Worm (Caenorhabditis elegans) whole organism, L2 larva: ENCODE measurements around the gene F17E9.15.
"Not testable (repeated sequence)": the region's sequence is repeated elsewhere in the genome, so short reads cannot be mapped to it uniquely, and the experiment has no call there.

Experiments used
- Y55F3AM.14 ChIP-seq: fragments of 200-800 bp; sonication (Bioruptor generic); optimal IDR thresholded peaks from 2 replicates; lab custom pipeline; 2018; ENCODE audit warnings: mild to moderate bottlenecking, missing genetic modification characterization, missing compliant biosample characterization
- ama-1 ChIP-seq: fragments of 150-350 bp; optimal IDR thresholded peaks from 2 replicates; lab custom pipeline; 2018; ENCODE audit warnings: inconsistent platforms
- ceh-16 ChIP-seq: fragments of 150-350 bp; optimal IDR thresholded peaks from 2 replicates; lab custom pipeline; 2014; ENCODE audit warnings: missing biosample characterization, missing genetic modification characterization
- ceh-82 ChIP-seq: fragments of 150-350 bp; optimal IDR thresholded peaks from 2 replicates; lab custom pipeline; 2014; ENCODE audit warnings: missing biosample characterization, missing genetic modification characterization
- elt-1 ChIP-seq: fragments of 150-350 bp; optimal IDR thresholded peaks from 2 replicates; lab custom pipeline; 2014; ENCODE audit warnings: missing biosample characterization, missing genetic modification characterization
- fos-1 ChIP-seq: fragments of 150-350 bp; optimal IDR thresholded peaks from 2 replicates; lab custom pipeline; 2014; ENCODE audit warnings: missing biosample characterization, missing genetic modification characterization
- lin-11 ChIP-seq: fragments of 150-350 bp; sonication (generic microtip); optimal IDR thresholded peaks from 2 replicates; lab custom pipeline; 2014; ENCODE audit warnings: missing biosample characterization, missing genetic modification characterization, inconsistent platforms, mixed read lengths
- lin-13 ChIP-seq: fragments of 150-350 bp; optimal IDR thresholded peaks from 2 replicates; lab custom pipeline; 2014; ENCODE audit warnings: missing biosample characterization, missing genetic modification reagents, missing genetic modification characterization
- mab-5 ChIP-seq: fragments of 150-350 bp; optimal IDR thresholded peaks from 2 replicates; lab custom pipeline; 2014; ENCODE audit warnings: missing biosample characterization, missing genetic modification characterization
- mdl-1 ChIP-seq, 2 experiments: fragments of 150-350 bp in 1 of 2; sonication (generic microtip) in 1 of 2; optimal IDR thresholded peaks; 2 replicates each; lab custom pipeline; 2017; ENCODE audit warnings: missing biosample characterization in 2 of 2, missing genetic modification characterization in 2 of 2
- nhr-12 ChIP-seq: fragments of 150-350 bp; optimal IDR thresholded peaks from 2 replicates; lab custom pipeline; 2014; ENCODE audit warnings: missing biosample characterization, missing genetic modification characterization
- nhr-21 ChIP-seq: fragments of 150-350 bp; optimal IDR thresholded peaks from 2 replicates; lab custom pipeline; 2014; ENCODE audit warnings: missing biosample characterization, missing genetic modification characterization
- nhr-23 ChIP-seq: fragments of 150-350 bp; optimal IDR thresholded peaks from 2 replicates; lab custom pipeline; 2014; ENCODE audit warnings: missing biosample characterization, missing genetic modification reagents, missing genetic modification characterization
- nhr-237 ChIP-seq: fragments of 150-350 bp; optimal IDR thresholded peaks from 2 replicates; lab custom pipeline; 2014; ENCODE audit warnings: missing biosample characterization, missing genetic modification characterization
- peb-1 ChIP-seq: fragments of 150-350 bp; optimal IDR thresholded peaks from 2 replicates; lab custom pipeline; 2014; ENCODE audit warnings: missing biosample characterization, missing genetic modification characterization
- snpc-4 ChIP-seq: fragments of 150-350 bp; optimal IDR thresholded peaks from 2 replicates; lab custom pipeline; 2014; ENCODE audit warnings: missing biosample characterization, missing genetic modification characterization
- unc-39 ChIP-seq: fragments of 150-350 bp; optimal IDR thresholded peaks from 2 replicates; lab custom pipeline; 2014; ENCODE audit warnings: missing biosample characterization, missing genetic modification characterization
- unc-62 ChIP-seq: fragments of 150-350 bp; optimal IDR thresholded peaks from 2 replicates; lab custom pipeline; 2014; ENCODE audit warnings: missing biosample characterization, missing genetic modification reagents, missing genetic modification characterization
- ztf-11 ChIP-seq: sonication (generic microtip); optimal IDR thresholded peaks from 2 replicates; lab custom pipeline; 2017; ENCODE audit warnings: missing biosample characterization, missing genetic modification characterization
- ztf-4 ChIP-seq: fragments of 150-350 bp; optimal IDR thresholded peaks from 2 replicates; lab custom pipeline; 2014; ENCODE audit warnings: missing biosample characterization, missing genetic modification characterization

F17E9.15 gene

DNA sequence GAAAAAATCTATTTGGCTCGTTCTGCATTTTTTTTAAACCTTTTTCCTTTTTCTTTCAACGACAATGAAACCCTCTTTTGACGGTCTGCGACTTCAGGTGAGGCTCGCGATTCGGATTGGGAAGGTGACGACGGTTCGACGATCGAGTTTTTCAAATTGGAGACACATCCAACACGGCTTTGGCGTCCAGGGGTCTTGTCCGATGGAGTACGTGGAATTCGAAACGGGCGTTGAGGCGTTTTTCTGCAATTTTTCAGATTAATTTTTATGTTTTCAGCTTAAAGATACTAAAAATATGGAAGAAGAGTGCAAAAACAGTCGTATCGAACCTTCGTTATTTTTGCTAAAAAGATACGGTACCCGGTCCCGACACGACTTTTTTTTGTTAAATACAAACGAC is 41.9 kb downstream of the F17E9.15 start, which contains the start of gene D2096.10:
TSS of gene D2096.10 (minus strand) at position 101 of the 400 bp plus-strand sequence.
- not testable (repeated sequence) for TF ChIP-seq lin-11 (tag; lab: Kevin White, UChicago); ama-1 (lab: Kevin White, UChicago); snpc-4 (tag; lab: Kevin White, UChicago)

DNA sequence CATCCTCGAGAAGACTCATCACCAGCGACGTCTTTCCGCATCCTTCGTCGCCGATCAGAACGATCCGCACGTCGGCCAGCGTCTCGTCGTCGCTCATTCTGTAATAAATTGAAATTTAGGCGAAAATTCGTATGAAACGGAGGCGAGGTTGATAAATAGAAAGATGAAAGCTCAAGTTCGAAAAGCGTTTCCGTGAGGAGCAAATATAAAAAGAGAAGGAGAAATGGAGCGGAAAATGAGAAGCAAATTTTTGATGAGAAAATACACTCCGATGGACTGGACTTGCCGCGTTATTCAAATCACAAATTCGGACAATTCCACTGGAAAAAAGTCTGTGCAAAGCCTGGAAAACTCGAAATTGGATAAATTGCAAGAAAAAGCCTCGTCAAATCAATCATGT is 46.9 kb downstream of the F17E9.15 start, which contains the start of gene D2096.11:
TSS of gene D2096.11 (minus strand) at position 101 of the 400 bp plus-strand sequence.
- no peak for TF ChIP-seq ceh-16
- no peak for TF ChIP-seq ztf-11 (tag; lab: Kevin White, UChicago)
- TF ChIP-seq nhr-12 (tag; lab: Kevin White, UChicago) = no peak
- TF ChIP-seq elt-1 = no peak
- no peak for TF ChIP-seq nhr-23 (tag; lab: Kevin White, UChicago)
- no peak for TF ChIP-seq fos-1 (tag; lab: Kevin White, UChicago)
- TF ChIP-seq ceh-82 (tag; lab: Kevin White, UChicago) = no peak
- no peak for TF ChIP-seq unc-62 (GFP tag; lab: Kevin White, UChicago)
- TF ChIP-seq ztf-4 (tag; lab: Kevin White, UChicago) = no peak
- TF ChIP-seq nhr-21 (tag; lab: Kevin White, UChicago) = no peak
- no peak for TF ChIP-seq lin-13 (GFP tag; lab: Kevin White, UChicago)
- no peak for TF ChIP-seq nhr-237 (tag; lab: Kevin White, UChicago)
- TF ChIP-seq mdl-1 (tag; optimal IDR thresholded peaks at IDR 0.05; lab: Kevin White, UChicago) = no peak
- no peak for TF ChIP-seq peb-1 (tag; lab: Kevin White, UChicago)
- TF ChIP-seq unc-39 (tag; lab: Kevin White, UChicago) = no peak
- no peak for TF ChIP-seq Y55F3AM.14
- no peak for TF ChIP-seq ama-1 (lab: Kevin White, UChicago)

DNA sequence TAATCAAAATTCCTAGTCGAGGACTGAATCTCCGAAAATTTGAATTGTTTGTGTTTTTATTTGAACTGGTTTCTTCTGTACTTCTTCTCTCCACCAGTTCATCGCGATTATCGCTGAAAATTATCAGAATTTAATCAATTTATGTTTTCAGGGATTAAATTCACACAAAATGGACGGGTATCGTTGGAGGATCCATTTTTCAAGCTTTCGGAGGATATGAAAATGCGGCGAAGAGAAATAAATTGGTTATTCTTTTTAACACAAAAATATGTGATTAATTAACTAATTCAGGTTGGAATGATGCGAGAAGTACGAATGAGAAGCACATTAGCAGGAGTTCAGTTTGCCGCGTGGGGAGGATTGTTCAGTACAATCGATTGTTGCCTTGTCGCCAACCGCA is 49.1 kb downstream of the F17E9.15 start, which contains the start of gene timm-17B.2:
TSS of gene timm-17B.2 (plus strand) at position 301 of the 400 bp plus-strand sequence.
- TF ChIP-seq mab-5 (no peak), nhr-12 (tag; lab: Kevin White, UChicago) (no peak), peb-1 (tag; lab: Kevin White, UChicago) (no peak)
